Worm (Caenorhabditis elegans) whole organism, L2 larva: ENCODE data around the gene eff-1.

ENCODE experiments used
- ceh-82 ChIP-seq: fragments of 150-350 bp; optimal IDR thresholded peaks from 2 replicates; lab custom pipeline; 2014; ENCODE audit warnings: missing biosample characterization, missing genetic modification characterization
- elt-1 ChIP-seq: fragments of 150-350 bp; optimal IDR thresholded peaks from 2 replicates; lab custom pipeline; 2014; ENCODE audit warnings: missing biosample characterization, missing genetic modification characterization
- nhr-237 ChIP-seq: fragments of 150-350 bp; optimal IDR thresholded peaks from 2 replicates; lab custom pipeline; 2014; ENCODE audit warnings: missing biosample characterization, missing genetic modification characterization
- nhr-25 ChIP-seq: fragments of 150-350 bp; sonication (generic microtip); optimal IDR thresholded peaks from 3 replicates; lab custom pipeline; 2014; ENCODE audit warnings: missing biosample characterization, missing genetic modification characterization
- skn-1 ChIP-seq: sonication (generic microtip); optimal IDR thresholded peaks from 2 replicates; lab custom pipeline; 2017; ENCODE audit warnings: missing biosample characterization, missing genetic modification characterization
- zag-1 ChIP-seq: fragments of 150-350 bp; optimal IDR thresholded peaks from 2 replicates; lab custom pipeline; 2014; ENCODE audit warnings: missing biosample characterization, missing genetic modification characterization

DNA sequence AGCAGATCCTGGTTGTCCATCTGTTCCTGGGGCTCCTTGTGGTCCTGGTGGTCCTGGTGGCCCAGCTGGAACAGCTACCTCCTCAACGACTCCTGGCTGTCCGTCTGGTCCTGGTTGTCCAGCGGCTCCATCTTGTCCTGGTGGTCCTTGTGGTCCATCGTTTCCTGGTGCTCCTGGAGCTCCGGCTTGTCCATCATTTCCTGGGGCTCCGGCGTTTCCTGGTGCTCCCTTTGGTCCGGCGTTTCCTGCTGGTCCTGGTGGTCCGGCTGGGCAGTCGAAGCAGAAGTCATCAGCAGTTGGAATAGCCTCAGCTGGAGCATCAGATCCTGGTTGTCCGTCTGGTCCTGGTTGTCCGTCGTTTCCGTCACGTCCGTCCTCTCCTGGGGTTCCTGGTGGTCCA, 12.0 kb downstream of the eff-1 start:
- no peak for TF ChIP-seq nhr-237 (tag; lab: Kevin White, UChicago)
- no peak for TF ChIP-seq zag-1
- TF ChIP-seq ceh-82 (tag; lab: Kevin White, UChicago) = no peak
- no peak for TF ChIP-seq nhr-25
- no peak for TF ChIP-seq elt-1 (tag; lab: Kevin White, UChicago)
- no peak for TF ChIP-seq skn-1 (tag; lab: Kevin White, UChicago)
